6 worm cellular contexts compared by ENCODE assay signal in genomic region chrV:19205450-19205849, ce11.
A peak's percentile ranks its signal among the peaks of the same experiment; 100 is the strongest.
TF ChIP-seq lines count a peak whose summit lies in the region.

No protein-coding gene starts in this region.

TF ChIP-seq in whole organism, L1 larva, 84 proteins besides CTCF, POLR2A, EP300 and RAD21:
- TF ChIP-seq lin-35 (GFP tag; optimal IDR thresholded peaks at IDR 0.05; lab: Kevin White, UChicago) (peak in 1 of 2 experiments; percentile 2), nhr-20 (tag; optimal IDR thresholded peaks at IDR 0.05; lab: Kevin White, UChicago) (peak; percentile 19), F16B12.6 (tag; optimal IDR thresholded peaks at IDR 0.05; lab: Kevin White, UChicago) (peak; percentile 12), ets-5 (GFP tag; IDR thresholded peaks at IDR 0.05; lab: Robert Waterston, UW) (no peak), elt-2 (tag; optimal IDR thresholded peaks at IDR 0.05; lab: Kevin White, UChicago) (peak; percentile 90), lin-14 (GFP tag; optimal IDR thresholded peaks at IDR 0.05; lab: Kevin White, UChicago) (peak; percentile 10), efl-1 (optimal IDR thresholded peaks at IDR 0.05; lab: Kevin White, UChicago) (no peak), efl-1 (GFP tag; optimal IDR thresholded peaks at IDR 0.05 in 1 of 2; lab: Kevin White, UChicago) (peak in 1 of 2 experiments; percentile 52), isw-1 (GFP tag; IDR thresholded peaks at IDR 0.05; lab: Robert Waterston, UW) (no peak)

TF ChIP-seq in whole organism, L2 larva, 48 proteins besides CTCF, POLR2A, EP300 and RAD21 (continues in another document):
- TF ChIP-seq mdl-1 (tag; optimal IDR thresholded peaks at IDR 0.05; lab: Kevin White, UChicago) (peak in 1 of 2 experiments; percentile 59), ztf-4 (tag; optimal IDR thresholded peaks at IDR 0.05; lab: Kevin White, UChicago) (no peak), nhr-11 (tag; optimal IDR thresholded peaks at IDR 0.05; lab: Kevin White, UChicago) (no peak), nhr-21 (tag; optimal IDR thresholded peaks at IDR 0.05; lab: Kevin White, UChicago) (no peak), sem-4 (tag; optimal IDR thresholded peaks at IDR 0.05; lab: Kevin White, UChicago) (no peak), alr-1 (tag; optimal IDR thresholded peaks at IDR 0.05; lab: Kevin White, UChicago) (no peak), sma-9 (GFP tag; optimal IDR thresholded peaks at IDR 0.05; lab: Kevin White, UChicago) (peak; percentile 41), sma-9 (tag; optimal IDR thresholded peaks at IDR 0.05; lab: Kevin White, UChicago) (no peak), F13H6.1 (tag; optimal IDR thresholded peaks at IDR 0.05; lab: Kevin White, UChicago) (no peak), nhr-237 (tag; optimal IDR thresholded peaks at IDR 0.05; lab: Kevin White, UChicago) (no peak), ama-1 (optimal IDR thresholded peaks at IDR 0.05; lab: Kevin White, UChicago) (no peak), crh-2 (tag; optimal IDR thresholded peaks at IDR 0.05; lab: Kevin White, UChicago) (peak; percentile 72), snpc-4 (tag; optimal IDR thresholded peaks at IDR 0.05; lab: Kevin White, UChicago) (no peak), ZK546.5 (tag; optimal IDR thresholded peaks at IDR 0.05; lab: Kevin White, UChicago) (no peak), sma-3 (GFP tag; optimal IDR thresholded peaks at IDR 0.05; lab: Kevin White, UChicago) (no peak), ztf-11 (tag; optimal IDR thresholded peaks at IDR 0.05; lab: Kevin White, UChicago) (no peak), R02D3.7 (tag; optimal IDR thresholded peaks at IDR 0.05; lab: Kevin White, UChicago) (no peak), fos-1 (tag; optimal IDR thresholded peaks at IDR 0.05; lab: Kevin White, UChicago) (peak; percentile 50)

TF ChIP-seq in whole organism, L3 larva, 47 proteins besides CTCF, POLR2A, EP300 and RAD21:
- TF ChIP-seq hmg-11 (tag; optimal IDR thresholded peaks at IDR 0.05; lab: Kevin White, UChicago) (no peak), zag-1 (tag; optimal IDR thresholded peaks at IDR 0.05; lab: Kevin White, UChicago) (no peak), daf-12 (tag; optimal IDR thresholded peaks at IDR 0.05; lab: Kevin White, UChicago) (no peak), pqm-1 (tag; optimal IDR thresholded peaks at IDR 0.05; lab: Kevin White, UChicago) (peak; percentile 93), nhr-11 (tag; optimal IDR thresholded peaks at IDR 0.05; lab: Kevin White, UChicago) (no peak), elt-2 (tag; optimal IDR thresholded peaks at IDR 0.05; lab: Kevin White, UChicago) (peak; percentile 96), nfya-1 (tag; optimal IDR thresholded peaks at IDR 0.05; lab: Kevin White, UChicago; ENCODE audit: insufficient read depth) (peak; percentile 11), skn-1 (tag; optimal IDR thresholded peaks at IDR 0.05; lab: Kevin White, UChicago) (no peak), ceh-16 (tag; optimal IDR thresholded peaks at IDR 0.05; lab: Kevin White, UChicago) (no peak), jun-1 (tag; optimal IDR thresholded peaks at IDR 0.05; lab: Kevin White, UChicago) (peak; percentile 50)

TF ChIP-seq in whole organism, L4 larva, 104 proteins besides CTCF, POLR2A, EP300 and RAD21 (continues in another document):
- TF ChIP-seq dmd-6 (GFP tag; IDR thresholded peaks at IDR 0.05; lab: Robert Waterston, UW) (peak; percentile 88), php-3 (GFP tag; IDR thresholded peaks at IDR 0.05; lab: Robert Waterston, UW) (peak; percentile 99), lin-38 (GFP tag; IDR thresholded peaks at IDR 0.05; lab: Robert Waterston, UW) (0 out of 2 replicates have a peak, but pooled peaks have one; percentile 18), hif-1 (tag; optimal IDR thresholded peaks at IDR 0.05; lab: Kevin White, UChicago) (peak in 1 of 2 experiments; percentile 2), ceh-20 (GFP tag; IDR thresholded peaks at IDR 0.05; lab: Robert Waterston, UW) (peak; percentile 83), pha-4 (GFP tag; IDR thresholded peaks at IDR 0.05; lab: Robert Waterston, UW) (no peak), pha-4 (tag; optimal IDR thresholded peaks at IDR 0.05; lab: Kevin White, UChicago) (no peak), dve-1 (tag; optimal IDR thresholded peaks at IDR 0.05; lab: Kevin White, UChicago; ENCODE audit: insufficient read depth) (peak; percentile 72), nhr-28 (tag; optimal IDR thresholded peaks at IDR 0.05; lab: Kevin White, UChicago) (peak; percentile 77), mes-2 (tag; optimal IDR thresholded peaks at IDR 0.05; lab: Kevin White, UChicago; ENCODE audit: poor library complexity, severe bottlenecking) (peak; percentile 35), daf-8 (GFP tag; IDR thresholded peaks at IDR 0.05; lab: Robert Waterston, UW) (no peak), mxl-3 (GFP tag; optimal IDR thresholded peaks at IDR 0.05; lab: Kevin White, UChicago) (peak; percentile 49), mep-1 (tag; optimal IDR thresholded peaks at IDR 0.05; lab: Kevin White, UChicago) (peak; percentile 6), nhr-102 (tag; optimal IDR thresholded peaks at IDR 0.05; lab: Kevin White, UChicago) (peak; percentile 2), pqm-1 (tag; optimal IDR thresholded peaks at IDR 0.05; lab: Kevin White, UChicago) (peak; percentile 22), nhr-77 (tag; optimal IDR thresholded peaks at IDR 0.05; lab: Kevin White, UChicago) (peak; percentile 32), lin-1 (GFP tag; IDR thresholded peaks at IDR 0.05; lab: Robert Waterston, UW) (0 out of 2 replicates have a peak, but pooled peaks have one; percentile 54), lsy-2 (tag; optimal IDR thresholded peaks at IDR 0.05; lab: Kevin White, UChicago) (peak in 1 of 2 experiments; percentile 13)

TF ChIP-seq in whole organism, late embryonic, 69 proteins besides CTCF, POLR2A, EP300 and RAD21:
- TF ChIP-seq elt-2 (tag; optimal IDR thresholded peaks at IDR 0.05; lab: Kevin White, UChicago) (peak; percentile 2), ceh-14 (tag; optimal IDR thresholded peaks at IDR 0.05; lab: Kevin White, UChicago) (no peak)

TF ChIP-seq in whole organism, young adult, 124 proteins besides CTCF, POLR2A, EP300 and RAD21:
- peak; percentile 42 for TF ChIP-seq atf-7 (tag; optimal IDR thresholded peaks at IDR 0.05; lab: Kevin White, UChicago)
- no peak for TF ChIP-seq nfyb-1 (GFP tag; IDR thresholded peaks at IDR 0.05; lab: Robert Waterston, UW)
- peak; percentile 52; the same call in 1 of the 2 replicates for TF ChIP-seq dox-1 (GFP tag; IDR thresholded peaks at IDR 0.05; lab: Robert Waterston, UW)
- TF ChIP-seq F57A8.1 (GFP tag; optimal IDR thresholded peaks at IDR 0.05; lab: Kevin White, UChicago): no peak
- TF ChIP-seq tbx-9 (tag; optimal IDR thresholded peaks at IDR 0.05; lab: Kevin White, UChicago; ENCODE audit: borderline replicate concordance): no peak
- TF ChIP-seq tlf-1 (GFP tag; optimal IDR thresholded peaks at IDR 0.05; lab: Kevin White, UChicago): peak; percentile 22
- TF ChIP-seq zim-3 (tag; optimal IDR thresholded peaks at IDR 0.05; lab: Kevin White, UChicago): no peak
- peak; percentile 59 for TF ChIP-seq let-607 (tag; optimal IDR thresholded peaks at IDR 0.05; lab: Kevin White, UChicago)
- TF ChIP-seq ets-4 (GFP tag; optimal IDR thresholded peaks at IDR 0.05; lab: Kevin White, UChicago): peak; percentile 62
- TF ChIP-seq snpc-3.4 (tag; optimal IDR thresholded peaks at IDR 0.05; lab: Kevin White, UChicago): no peak
- no peak for TF ChIP-seq tbp1 (GFP tag; optimal IDR thresholded peaks at IDR 0.05; lab: Kevin White, UChicago)
- TF ChIP-seq egl-44 (GFP tag; IDR thresholded peaks at IDR 0.05; lab: Robert Waterston, UW): 0 out of 2 replicates have a peak, but pooled peaks have one; percentile 32
- peak; percentile 75 for TF ChIP-seq nhr-80 (tag; optimal IDR thresholded peaks at IDR 0.05; lab: Kevin White, UChicago)
- TF ChIP-seq repo-1 (tag; optimal IDR thresholded peaks at IDR 0.05; lab: Kevin White, UChicago): no peak
- peak; percentile 53; the same call in 1 of the 2 replicates for TF ChIP-seq B0336.3 (GFP tag; IDR thresholded peaks at IDR 0.05; lab: Robert Waterston, UW)
- TF ChIP-seq hmg-20 (GFP tag; IDR thresholded peaks at IDR 0.05; lab: Robert Waterston, UW): no peak
- no peak for TF ChIP-seq nhr-90 (tag; optimal IDR thresholded peaks at IDR 0.05; lab: Kevin White, UChicago)
- peak; percentile 50 for TF ChIP-seq ztf-22 (GFP tag; optimal IDR thresholded peaks at IDR 0.05; lab: Kevin White, UChicago)
